Fruit fly (Drosophila melanogaster) whole organism, embryonic: ENCODE results near the gene CG13996.
A peak's percentile ranks its signal among the peaks of the same experiment; 100 is the strongest.

Source experiments
- Adf1 ChIP-seq: fragments of 200-800 bp; sonication (Bioruptor generic); IDR thresholded peaks from 2 replicates; pipeline ENCODE4 v1.3.6; 2022; ENCODE audit warnings: missing biosample characterization, missing genetic modification characterization
- Antp ChIP-seq: fragments of 200-800 bp; sonication (Bioruptor generic); optimal IDR thresholded peaks from 3 replicates; lab custom pipeline; 2016; ENCODE audit warnings: missing biosample characterization, missing genetic modification characterization
- B-H2 ChIP-seq: fragments of 200-800 bp; sonication (Bioruptor generic); optimal IDR thresholded peaks from 2 replicates; lab custom pipeline; 2018; ENCODE audit warnings: missing biosample characterization, mild to moderate bottlenecking, missing genetic modification characterization
- CG10147 ChIP-seq: fragments of 200-800 bp; sonication (Bioruptor generic); optimal IDR thresholded peaks from 2 replicates; lab custom pipeline; 2019; ENCODE audit warnings: missing biosample characterization, mild to moderate bottlenecking, missing genetic modification characterization, moderate library complexity
- CG10209 ChIP-seq: fragments of 200-800 bp; sonication (Bioruptor generic); optimal IDR thresholded peaks from 3 replicates; lab custom pipeline; 2017; ENCODE audit warnings: missing biosample characterization, mild to moderate bottlenecking, missing genetic modification characterization, missing genetic modification reagents
- CG10654 ChIP-seq: fragments of 200-800 bp; sonication (Bioruptor generic); optimal IDR thresholded peaks from 2 replicates; lab custom pipeline; 2016; ENCODE audit warnings: missing biosample characterization, missing genetic modification characterization
- CG13775 ChIP-seq: fragments of 200-800 bp; sonication (Bioruptor generic); optimal IDR thresholded peaks from 3 replicates; lab custom pipeline; 2017; ENCODE audit warnings: missing biosample characterization, mild to moderate bottlenecking, missing genetic modification characterization
- CG1603 ChIP-seq: fragments of 200-800 bp; sonication (Bioruptor generic); optimal IDR thresholded peaks from 2 replicates; lab custom pipeline; 2019; ENCODE audit warnings: missing biosample characterization, mild to moderate bottlenecking, missing genetic modification characterization, moderate library complexity
- CG2116 ChIP-seq: fragments of 200-800 bp; sonication (Bioruptor generic); optimal IDR thresholded peaks from 3 replicates; lab custom pipeline; 2018; ENCODE audit warnings: missing biosample characterization, mild to moderate bottlenecking, missing genetic modification characterization
- CG2120 ChIP-seq: fragments of 200-800 bp; sonication (Bioruptor generic); optimal IDR thresholded peaks from 3 replicates; lab custom pipeline; 2016; ENCODE audit warnings: missing biosample characterization, missing genetic modification characterization
- CG2129 ChIP-seq: fragments of 200-800 bp; sonication (Bioruptor generic); IDR thresholded peaks from 2 replicates; pipeline ENCODE4 v1.3.6; 2022; ENCODE audit warnings: missing biosample characterization, missing genetic modification characterization; ENCODE audit not compliant: partially characterized antibody
- CG31365 ChIP-seq: fragments of 200-800 bp; sonication (Bioruptor generic); optimal IDR thresholded peaks from 2 replicates; lab custom pipeline; 2018; ENCODE audit warnings: missing biosample characterization, mild to moderate bottlenecking, missing genetic modification characterization
- CG32767 ChIP-seq: fragments of 200-800 bp; sonication (Bioruptor generic); IDR thresholded peaks from 2 replicates; pipeline ENCODE4 v1.3.6; 2022; ENCODE audit warnings: missing biosample characterization, missing genetic modification characterization
- CG4404 ChIP-seq: fragments of 200-800 bp; sonication (Bioruptor generic); IDR thresholded peaks from 2 replicates; pipeline ENCODE4 v1.3.6; 2022; ENCODE audit warnings: missing biosample characterization, missing genetic modification characterization
- CG4854 ChIP-seq: fragments of 200-800 bp; sonication (Bioruptor generic); optimal IDR thresholded peaks from 2 replicates; lab custom pipeline; 2016; ENCODE audit warnings: missing biosample characterization, missing genetic modification characterization, inconsistent platforms
- CG6175 ChIP-seq: fragments of 200-800 bp; sonication (Bioruptor generic); IDR thresholded peaks from 3 replicates; pipeline ENCODE4 v1.3.6; 2022; ENCODE audit warnings: missing biosample characterization, missing genetic modification characterization
- CG7556 ChIP-seq: fragments of 200-800 bp; sonication (Bioruptor generic); optimal IDR thresholded peaks from 2 replicates; lab custom pipeline; 2017; ENCODE audit warnings: missing biosample characterization, mild to moderate bottlenecking, missing genetic modification characterization
- CG7928 ChIP-seq: fragments of 200-800 bp; sonication (Bioruptor generic); optimal IDR thresholded peaks from 2 replicates; lab custom pipeline; 2017; ENCODE audit warnings: missing biosample characterization, mild to moderate bottlenecking, missing genetic modification characterization
- CG8281 ChIP-seq: fragments of 200-800 bp; sonication (Bioruptor generic); optimal IDR thresholded peaks from 2 replicates; lab custom pipeline; 2018; ENCODE audit warnings: missing biosample characterization, mild to moderate bottlenecking, missing genetic modification characterization, moderate library complexity
- CG8944 ChIP-seq: fragments of 200-800 bp; sonication (Bioruptor generic); optimal IDR thresholded peaks from 3 replicates; lab custom pipeline; 2016; ENCODE audit warnings: missing biosample characterization, missing genetic modification characterization
- CG9817 ChIP-seq: fragments of 200-800 bp; sonication (Bioruptor generic); optimal IDR thresholded peaks from 2 replicates; lab custom pipeline; 2018; ENCODE audit warnings: missing biosample characterization, mild to moderate bottlenecking, missing genetic modification characterization, moderate library complexity
- CG9876 ChIP-seq: fragments of 200-800 bp; sonication (Bioruptor generic); optimal IDR thresholded peaks from 2 replicates; lab custom pipeline; 2016; ENCODE audit warnings: missing biosample characterization, missing genetic modification characterization
- Chrac-16 ChIP-seq: fragments of 200-800 bp; sonication (Bioruptor generic); optimal IDR thresholded peaks from 3 replicates; lab custom pipeline; 2016; ENCODE audit warnings: missing biosample characterization, missing genetic modification characterization
- Fer1 ChIP-seq: fragments of 200-800 bp; sonication (Bioruptor generic); optimal IDR thresholded peaks from 2 replicates; lab custom pipeline; 2017; ENCODE audit warnings: missing biosample characterization, mild to moderate bottlenecking, missing genetic modification characterization
- Hmx ChIP-seq: fragments of 200-800 bp; sonication (Bioruptor generic); optimal IDR thresholded peaks from 2 replicates; lab custom pipeline; 2016; ENCODE audit warnings: missing biosample characterization, missing genetic modification characterization
- Hr39 ChIP-seq: fragments of >200 bp; optimal IDR thresholded peaks from 2 replicates; lab custom pipeline; 2017
- Jarid2 ChIP-seq: fragments of 200-800 bp; sonication (Bioruptor generic); optimal IDR thresholded peaks from 3 replicates; lab custom pipeline; 2017; ENCODE audit warnings: mild to moderate bottlenecking, missing biosample characterization, missing genetic modification reagents, missing genetic modification characterization
- Med ChIP-seq: fragments of 200-800 bp; sonication (Bioruptor generic); peaks from one replicate; lab custom pipeline; 2016; ENCODE audit warnings: missing biosample characterization, missing genetic modification characterization, mild to moderate bottlenecking, inconsistent platforms, moderate library complexity
- NC2α ChIP-seq: fragments of 200-800 bp; sonication (Bioruptor generic); optimal IDR thresholded peaks from 2 replicates; lab custom pipeline; 2016; ENCODE audit warnings: missing biosample characterization, missing genetic modification characterization
- NfI ChIP-seq: fragments of 200-800 bp; sonication (Bioruptor generic); optimal IDR thresholded peaks from 3 replicates; lab custom pipeline; 2018; ENCODE audit warnings: missing biosample characterization, mild to moderate bottlenecking, missing genetic modification characterization, moderate library complexity
- PHDP ChIP-seq: fragments of 200-800 bp; sonication (Bioruptor generic); optimal IDR thresholded peaks from 3 replicates; lab custom pipeline; 2018; ENCODE audit warnings: missing biosample characterization, mild to moderate bottlenecking, missing genetic modification characterization, moderate library complexity
- Ravus ChIP-seq: fragments of 200-800 bp; sonication (Bioruptor generic); IDR thresholded peaks from 2 replicates; pipeline ENCODE4 v1.3.6; 2022; ENCODE audit warnings: missing biosample characterization, missing genetic modification characterization
- Stat92E ChIP-seq, 3 experiments: fragments of >200 bp in 2 of 3; fragments of 200-800 bp in 1 of 3; sonication (Bioruptor generic) in 1 of 3; optimal IDR thresholded peaks; 2 replicates each; lab custom pipeline; 2017 to 2019; ENCODE audit warnings: missing biosample characterization in 3 of 3, missing genetic modification characterization in 3 of 3, mild to moderate bottlenecking in 1 of 3, moderate library complexity in 1 of 3
- Xbp1 ChIP-seq: fragments of 200-800 bp; sonication (Bioruptor generic); optimal IDR thresholded peaks from 3 replicates; lab custom pipeline; 2016; ENCODE audit warnings: missing biosample characterization, mild to moderate bottlenecking, missing genetic modification characterization
- al ChIP-seq: fragments of 200-800 bp; sonication (Bioruptor generic); IDR thresholded peaks from 2 replicates; pipeline ENCODE4 v1.3.6; 2022; ENCODE audit warnings: missing biosample characterization, missing genetic modification characterization
- cad ChIP-seq: fragments of >200 bp; optimal IDR thresholded peaks from 2 replicates; lab custom pipeline; 2017; ENCODE audit warnings: missing biosample characterization, missing genetic modification characterization
- chn ChIP-seq: fragments of 200-800 bp; sonication (Bioruptor generic); optimal IDR thresholded peaks from 2 replicates; lab custom pipeline; 2016; ENCODE audit warnings: missing biosample characterization, missing genetic modification characterization
- ewg ChIP-seq: fragments of 200-800 bp; sonication (Bioruptor generic); optimal IDR thresholded peaks from 3 replicates; lab custom pipeline; 2017; ENCODE audit warnings: mild to moderate bottlenecking, missing biosample characterization, missing genetic modification reagents, missing genetic modification characterization
- fd64A ChIP-seq: fragments of 200-800 bp; sonication (Bioruptor generic); optimal IDR thresholded peaks from 3 replicates; lab custom pipeline; 2018; ENCODE audit warnings: missing biosample characterization, mild to moderate bottlenecking, missing genetic modification characterization
- fu2 ChIP-seq: fragments of 200-800 bp; sonication (Bioruptor generic); optimal IDR thresholded peaks from 2 replicates; lab custom pipeline; 2016; ENCODE audit warnings: missing biosample characterization, missing genetic modification characterization
- gsb-n ChIP-seq: fragments of 200-800 bp; sonication (Bioruptor generic); optimal IDR thresholded peaks from 3 replicates; lab custom pipeline; 2018; ENCODE audit warnings: missing biosample characterization, mild to moderate bottlenecking, missing genetic modification characterization
- gt ChIP-seq: fragments of 200-800 bp; sonication (Bioruptor generic); IDR thresholded peaks from 2 replicates; pipeline ENCODE4 v1.3.6; 2022; ENCODE audit warnings: missing biosample characterization, missing genetic modification characterization
- inv ChIP-seq: fragments of 200-800 bp; sonication (Bioruptor generic); IDR thresholded peaks from 2 replicates; pipeline ENCODE4 v1.3.6; 2022; ENCODE audit warnings: missing biosample characterization, missing genetic modification characterization; ENCODE audit not compliant: partially characterized antibody
- jigr1 ChIP-seq: fragments of 200-800 bp; sonication (Bioruptor generic); IDR thresholded peaks from 3 replicates; pipeline ENCODE4 v1.3.6; 2022; ENCODE audit warnings: missing biosample characterization, missing genetic modification characterization
- klu ChIP-seq: fragments of 200-800 bp; sonication (Bioruptor generic); IDR thresholded peaks from 2 replicates; pipeline ENCODE4 v1.3.6; 2022; ENCODE audit warnings: missing biosample characterization, missing genetic modification characterization
- ranshi ChIP-seq: fragments of 200-800 bp; sonication (Bioruptor generic); IDR thresholded peaks from 2 replicates; pipeline ENCODE4 v1.3.6; 2022; ENCODE audit warnings: missing biosample characterization, missing genetic modification characterization
- sima ChIP-seq: fragments of 200-800 bp; sonication (Bioruptor generic); optimal IDR thresholded peaks from 2 replicates; lab custom pipeline; 2016; ENCODE audit warnings: missing biosample characterization, missing genetic modification characterization
- stc ChIP-seq: fragments of 200-800 bp; sonication (Bioruptor generic); IDR thresholded peaks from 2 replicates; pipeline ENCODE4 v1.3.6; 2022; ENCODE audit warnings: missing biosample characterization, missing genetic modification characterization
- trem ChIP-seq: fragments of 200-800 bp; optimal IDR thresholded peaks from 3 replicates; lab custom pipeline; 2019; ENCODE audit warnings: missing biosample characterization, mild to moderate bottlenecking, missing genetic modification characterization, moderate library complexity
- trh ChIP-seq: fragments of 200-800 bp; sonication (Bioruptor generic); optimal IDR thresholded peaks from 2 replicates; lab custom pipeline; 2016; ENCODE audit warnings: missing biosample characterization, missing genetic modification characterization

CG13996 gene

dm6 chr2L:6062382-6063082 is 41.9 kb downstream of the CG13996 start, which contains the start of the genes ND-51 and CG13994 (continued):
- TF ChIP-seq fd64A (GFP tag; lab: Kevin White, UChicago): no peak
- TF ChIP-seq klu (GFP tag; lab: Robert Waterston, UW): peak; percentile 71
- TF ChIP-seq CG32767 (GFP tag; lab: Robert Waterston, UW): peak; percentile 59; the same call in 1 of the 2 replicates
- TF ChIP-seq gt (GFP tag; lab: Robert Waterston, UW): no peak
- TF ChIP-seq CG31365: no peak
- TF ChIP-seq CG8944 (GFP tag; lab: Kevin White, UChicago): peak; percentile 70
- peak; percentile 18 for TF ChIP-seq sima (GFP tag; lab: Kevin White, UChicago)
- TF ChIP-seq inv (GFP tag; lab: Robert Waterston, UW): no peak
- TF ChIP-seq CG4854 (GFP tag; lab: Kevin White, UChicago): peak; percentile 83
- peak; percentile 87 for TF ChIP-seq NfI
- peak; percentile 56; the same call in 1 of the 2 replicates for TF ChIP-seq Adf1
- TF ChIP-seq Med: peak; percentile 98
- peak; percentile 73 for TF ChIP-seq PHDP (tag; lab: Kevin White, UChicago)
- peak; percentile 86 for TF ChIP-seq CG10654
- peak; percentile 54 for TF ChIP-seq trh (GFP tag; lab: Kevin White, UChicago)
- 0 out of 2 replicates have a peak, but pooled peaks have one; percentile 11 for TF ChIP-seq CG2129
- TF ChIP-seq Chrac-16 (GFP tag; lab: Kevin White, UChicago): peak; percentile 72
- peak; percentile 33 for TF ChIP-seq Ravus (GFP tag; lab: Robert Waterston, UW)
- no peak for TF ChIP-seq Jarid2 (GFP tag; lab: Kevin White, UChicago)
- peak; percentile 91 for TF ChIP-seq B-H2
- peak; percentile 45; the same call in 1 of the 3 replicates for TF ChIP-seq CG6175 (GFP tag; lab: Robert Waterston, UW)
- no peak for TF ChIP-seq CG7928 (GFP tag; lab: Kevin White, UChicago)
- peak; percentile 77 for TF ChIP-seq CG10147 (GFP tag; lab: Kevin White, UChicago)
- peak; percentile 87 for TF ChIP-seq ranshi (GFP tag; lab: Robert Waterston, UW)
- TF ChIP-seq Xbp1 (GFP tag; lab: Kevin White, UChicago): peak; percentile 91
- TF ChIP-seq stc: peak; percentile 65
- TF ChIP-seq CG7556 (GFP tag; lab: Kevin White, UChicago): peak; percentile 61
- peak; percentile 71 for TF ChIP-seq CG10209
- TF ChIP-seq Antp (GFP tag; lab: Kevin White, UChicago): peak; percentile 89
- peak; percentile 36 for TF ChIP-seq CG9876 (GFP tag; lab: Kevin White, UChicago)
- TF ChIP-seq Fer1 (GFP tag; lab: Kevin White, UChicago): peak; percentile 79
- peak; percentile 87 for TF ChIP-seq CG9817 (tag; lab: Kevin White, UChicago)
- TF ChIP-seq al (GFP tag; lab: Robert Waterston, UW): peak; percentile 66
- peak; percentile 63 for TF ChIP-seq chn
- peak; percentile 85 for TF ChIP-seq CG1603
- TF ChIP-seq CG2116: peak; percentile 73
- peak; percentile 34; the same call in 1 of the 3 replicates for TF ChIP-seq jigr1 (GFP tag; lab: Robert Waterston, UW)
- peak; percentile 61; the same call in 1 of the 2 replicates for TF ChIP-seq CG4404
- no peak for TF ChIP-seq gsb-n (tag; lab: Kevin White, UChicago)
- TF ChIP-seq fu2 (GFP tag; lab: Kevin White, UChicago): peak; percentile 83
- peak; percentile 55 for TF ChIP-seq NC2α (GFP tag; lab: Kevin White, UChicago)
- TF ChIP-seq trem (tag; lab: Kevin White, UChicago): peak; percentile 92
- TF ChIP-seq CG13775: peak; percentile 84
- peak; percentile 90 for TF ChIP-seq CG2120 (GFP tag; lab: Kevin White, UChicago)
- TF ChIP-seq Hr39 (lab: Kevin White, UChicago): no peak
- TF ChIP-seq CG8281 (tag; lab: Kevin White, UChicago): peak; percentile 34
- TF ChIP-seq Hmx (GFP tag; lab: Kevin White, UChicago): peak; percentile 62
- peak; percentile 87 for TF ChIP-seq ewg (GFP tag; lab: Kevin White, UChicago)
- TF ChIP-seq cad (GFP tag; lab: Kevin White, UChicago): no peak
- TF ChIP-seq Stat92E (GFP tag; optimal IDR thresholded peaks at IDR 0.05; lab: Kevin White, UChicago): peak in 1 of 3 experiments; percentile 34
